Worm (Caenorhabditis elegans) whole organism, early embryonic: ENCODE measurements around the gene lron-13.

Experiments used
- B0310.2 ChIP-seq: sonication (generic microtip); optimal IDR thresholded peaks from 2 replicates; lab custom pipeline; 2016; ENCODE audit warnings: mild to moderate bottlenecking, missing genetic modification characterization, missing compliant biosample characterization
- F13C5.2 ChIP-seq: sonication (generic microtip); optimal IDR thresholded peaks from 2 replicates; lab custom pipeline; 2017; ENCODE audit warnings: mild to moderate bottlenecking, missing genetic modification characterization, inconsistent platforms, missing compliant biosample characterization
- aly-1 ChIP-seq: sonication (generic microtip); optimal IDR thresholded peaks from 2 replicates; lab custom pipeline; 2016; ENCODE audit warnings: missing genetic modification characterization, missing compliant biosample characterization
- ama-1 ChIP-seq: fragments of 150-350 bp; optimal IDR thresholded peaks from 2 replicates; lab custom pipeline; 2014
- ets-7 ChIP-seq: sonication (generic microtip); optimal IDR thresholded peaks from 2 replicates; lab custom pipeline; 2016; ENCODE audit warnings: missing genotype, missing genetic modification characterization, missing compliant biosample characterization
- flt-1 ChIP-seq: fragments of 200-800 bp; sonication (Bioruptor generic); IDR thresholded peaks from 2 replicates; pipeline ENCODE4 v1.3.6; 2022; ENCODE audit warnings: missing genetic modification characterization, missing compliant biosample characterization
- hmg-4 ChIP-seq: fragments of 200-800 bp; sonication (Bioruptor generic); optimal IDR thresholded peaks from 2 replicates; lab custom pipeline; 2018; ENCODE audit warnings: mild to moderate bottlenecking, missing genetic modification characterization, missing compliant biosample characterization
- hnd-1 ChIP-seq: sonication (generic microtip); optimal IDR thresholded peaks from 2 replicates; lab custom pipeline; 2016; ENCODE audit warnings: missing genetic modification characterization, missing compliant biosample characterization
- sea-1 ChIP-seq: fragments of 200-800 bp; sonication (Bioruptor generic); conservative IDR thresholded peaks from 2 replicates; pipeline ENCODE4 v1.3.6; 2022; ENCODE audit warnings: missing genetic modification characterization, missing compliant biosample characterization
- tbx-11 ChIP-seq: fragments of 200-800 bp; sonication (Bioruptor generic); IDR thresholded peaks from 2 replicates; pipeline ENCODE4 v1.3.6; 2022; ENCODE audit warnings: missing genetic modification characterization, missing compliant biosample characterization
- tra-4 ChIP-seq: sonication (generic microtip); optimal IDR thresholded peaks from 2 replicates; lab custom pipeline; 2017; ENCODE audit warnings: missing genetic modification characterization, missing compliant biosample characterization

ce11 chrIII:13518437-13518836 is 8.8 kb upstream of the lron-13 start:
- no peak for TF ChIP-seq hmg-4 (GFP tag; lab: Kevin White, UChicago)
- TF ChIP-seq hnd-1 = no peak
- no peak for TF ChIP-seq ama-1 (lab: Kevin White, UChicago)
- no peak for TF ChIP-seq ets-7 (tag; lab: Kevin White, UChicago)
- TF ChIP-seq flt-1 (GFP tag; lab: Robert Waterston, UW) = no peak
- TF ChIP-seq sea-1 (GFP tag; lab: Robert Waterston, UW) = no peak
- no peak for TF ChIP-seq B0310.2 (tag; lab: Kevin White, UChicago)
- no peak for TF ChIP-seq tra-4 (tag; lab: Kevin White, UChicago)
- no peak for TF ChIP-seq F13C5.2 (tag; lab: Kevin White, UChicago)
- TF ChIP-seq aly-1 (tag; lab: Kevin White, UChicago) = no peak
- no peak for TF ChIP-seq tbx-11 (GFP tag; lab: Robert Waterston, UW)
